Fruit fly (Drosophila melanogaster) whole organism, embryonic: ENCODE results near the gene Spps.

Experiments used
- Bdp1 ChIP-seq: fragments of 200-800 bp; sonication (Bioruptor generic); optimal IDR thresholded peaks from 3 replicates; lab custom pipeline; 2016; ENCODE audit warnings: missing biosample characterization, missing genetic modification characterization
- Bgb ChIP-seq: fragments of 200-800 bp; sonication (Bioruptor generic); IDR thresholded peaks from 2 replicates; pipeline ENCODE4 v1.3.6; 2022; ENCODE audit warnings: missing biosample characterization, missing genetic modification characterization; ENCODE audit not compliant: partially characterized antibody
- CG11456 ChIP-seq: fragments of 200-800 bp; sonication (Bioruptor generic); IDR thresholded peaks from 3 replicates; pipeline ENCODE4 v1.3.6; 2022; ENCODE audit warnings: missing biosample characterization, missing genetic modification characterization
- CG11504 ChIP-seq: fragments of 200-800 bp; sonication (Bioruptor generic); optimal IDR thresholded peaks from 3 replicates; lab custom pipeline; 2019; ENCODE audit warnings: missing biosample characterization, mild to moderate bottlenecking, missing genetic modification characterization, moderate library complexity
- CG11696 ChIP-seq: fragments of 200-800 bp; sonication (Bioruptor generic); IDR thresholded peaks from 2 replicates; pipeline ENCODE4 v1.3.6; 2022; ENCODE audit warnings: missing biosample characterization, missing genetic modification characterization
- CG13894 ChIP-seq: fragments of 200-800 bp; sonication (Bioruptor generic); optimal IDR thresholded peaks from 3 replicates; lab custom pipeline; 2018; ENCODE audit warnings: missing biosample characterization, mild to moderate bottlenecking, missing genetic modification characterization, moderate library complexity
- CG17568 ChIP-seq: fragments of 200-800 bp; sonication (Bioruptor generic); optimal IDR thresholded peaks from 2 replicates; lab custom pipeline; 2018; ENCODE audit warnings: missing biosample characterization, mild to moderate bottlenecking, missing genetic modification characterization, moderate library complexity
- CG17612 ChIP-seq: fragments of 200-800 bp; sonication (Bioruptor generic); IDR thresholded peaks from 2 replicates; pipeline ENCODE4 v1.3.6; 2022; ENCODE audit warnings: missing biosample characterization, missing genetic modification characterization
- CG18262 ChIP-seq: fragments of 200-800 bp; optimal IDR thresholded peaks from 3 replicates; lab custom pipeline; 2019; ENCODE audit warnings: missing biosample characterization, mild to moderate bottlenecking, missing genetic modification characterization, moderate library complexity
- CG18599 ChIP-seq: fragments of 200-800 bp; sonication (Bioruptor generic); optimal IDR thresholded peaks from 3 replicates; lab custom pipeline; 2017; ENCODE audit warnings: missing biosample characterization, missing genetic modification characterization, mild to moderate bottlenecking, moderate library complexity, missing genetic modification reagents
- CG2678 ChIP-seq: fragments of 200-800 bp; sonication (Bioruptor generic); optimal IDR thresholded peaks from 3 replicates; lab custom pipeline; 2019; ENCODE audit warnings: missing biosample characterization, mild to moderate bottlenecking, missing genetic modification characterization, moderate library complexity
- CG31441 ChIP-seq: fragments of 200-800 bp; sonication (Bioruptor generic); IDR thresholded peaks from 2 replicates; pipeline ENCODE4 v1.3.6; 2022; ENCODE audit warnings: missing biosample characterization, missing genetic modification characterization
- CG32532 ChIP-seq: fragments of 200-800 bp; sonication (Bioruptor generic); IDR thresholded peaks from 2 replicates; pipeline ENCODE4 v1.3.6; 2022; ENCODE audit warnings: missing biosample characterization, missing genetic modification characterization
- CG6175 ChIP-seq: fragments of 200-800 bp; sonication (Bioruptor generic); IDR thresholded peaks from 3 replicates; pipeline ENCODE4 v1.3.6; 2022; ENCODE audit warnings: missing biosample characterization, missing genetic modification characterization
- CG6683 ChIP-seq: fragments of 200-800 bp; sonication (Bioruptor generic); optimal IDR thresholded peaks from 2 replicates; lab custom pipeline; 2017; ENCODE audit warnings: missing biosample characterization, mild to moderate bottlenecking, missing genetic modification characterization, missing genetic modification reagents
- CG7372 ChIP-seq: fragments of 200-800 bp; sonication (Bioruptor generic); IDR thresholded peaks from 2 replicates; pipeline ENCODE4 v1.3.6; 2022; ENCODE audit warnings: missing biosample characterization, missing genetic modification characterization
- CG9727 ChIP-seq: fragments of 200-800 bp; sonication (Bioruptor generic); optimal IDR thresholded peaks from 3 replicates; lab custom pipeline; 2017; ENCODE audit warnings: missing biosample characterization, mild to moderate bottlenecking, missing genetic modification characterization
- D19B ChIP-seq: fragments of 200-800 bp; sonication (Bioruptor generic); optimal IDR thresholded peaks from 2 replicates; lab custom pipeline; 2017; ENCODE audit warnings: missing biosample characterization, mild to moderate bottlenecking, missing genetic modification characterization
- Deaf1 ChIP-seq: fragments of 200-800 bp; optimal IDR thresholded peaks from 3 replicates; lab custom pipeline; 2019; ENCODE audit warnings: missing biosample characterization, mild to moderate bottlenecking, missing genetic modification characterization, moderate library complexity
- Drgx ChIP-seq: fragments of 200-800 bp; sonication (Bioruptor generic); IDR thresholded peaks from 2 replicates; pipeline ENCODE4 v1.3.6; 2022; ENCODE audit warnings: missing biosample characterization, missing genetic modification characterization
- Elba2 ChIP-seq: fragments of 200-800 bp; sonication (Bioruptor generic); optimal IDR thresholded peaks from 3 replicates; lab custom pipeline; 2016; ENCODE audit warnings: missing biosample characterization, missing genetic modification characterization
- Hey ChIP-seq: fragments of 200-800 bp; sonication (Bioruptor generic); optimal IDR thresholded peaks from 3 replicates; lab custom pipeline; 2018; ENCODE audit warnings: missing biosample characterization, mild to moderate bottlenecking, missing genetic modification characterization
- Hr51 ChIP-seq, 2 experiments: fragments of 200-800 bp; sonication (Bioruptor generic); optimal IDR thresholded peaks; 2 replicates in 1 of 2; 3 replicates in 1 of 2; lab custom pipeline; 2016 to 2018; ENCODE audit warnings: missing biosample characterization in 2 of 2, missing genetic modification characterization in 2 of 2, mild to moderate bottlenecking in 1 of 2, moderate library complexity in 1 of 2
- Jarid2 ChIP-seq: fragments of 200-800 bp; sonication (Bioruptor generic); optimal IDR thresholded peaks from 3 replicates; lab custom pipeline; 2017; ENCODE audit warnings: mild to moderate bottlenecking, missing biosample characterization, missing genetic modification reagents, missing genetic modification characterization
- Med ChIP-seq: fragments of 200-800 bp; sonication (Bioruptor generic); peaks from one replicate; lab custom pipeline; 2016; ENCODE audit warnings: missing biosample characterization, missing genetic modification characterization, mild to moderate bottlenecking, inconsistent platforms, moderate library complexity
- Neu2 ChIP-seq: fragments of 200-800 bp; sonication (Bioruptor generic); optimal IDR thresholded peaks from 3 replicates; lab custom pipeline; 2016; ENCODE audit warnings: missing biosample characterization, missing genetic modification characterization, borderline replicate concordance
- Opbp ChIP-seq: fragments of 200-800 bp; sonication (Bioruptor generic); IDR thresholded peaks from 3 replicates; pipeline ENCODE4 v1.3.6; 2022; ENCODE audit warnings: missing biosample characterization, missing genetic modification characterization; ENCODE audit not compliant: partially characterized antibody
- Pdp1 ChIP-seq, 2 experiments: fragments of 200-800 bp; sonication (Bioruptor generic); optimal IDR thresholded peaks; 3 replicates each; lab custom pipeline; 2016; ENCODE audit warnings: missing biosample characterization in 2 of 2, missing genetic modification characterization in 2 of 2, mild to moderate bottlenecking in 1 of 2, moderate library complexity in 1 of 2
- ab ChIP-seq: fragments of 200-800 bp; sonication (Bioruptor generic); optimal IDR thresholded peaks from 2 replicates; lab custom pipeline; 2016; ENCODE audit warnings: missing biosample characterization, missing genetic modification characterization
- bcd ChIP-seq: fragments of 200-800 bp; sonication (Bioruptor generic); optimal IDR thresholded peaks from 2 replicates; lab custom pipeline; 2017; ENCODE audit warnings: missing biosample characterization, mild to moderate bottlenecking, missing genetic modification characterization
- chinmo ChIP-seq: fragments of 200-800 bp; sonication (Bioruptor generic); IDR thresholded peaks from 4 replicates; pipeline ENCODE4 v1.3.6; 2022; ENCODE audit warnings: missing biosample characterization, missing genetic modification characterization; ENCODE audit not compliant: partially characterized antibody
- chm ChIP-seq: fragments of 200-800 bp; sonication (Bioruptor generic); IDR thresholded peaks from 2 replicates; pipeline ENCODE4 v1.3.6; 2022; ENCODE audit warnings: missing biosample characterization, missing genetic modification characterization
- ci ChIP-seq: fragments of 200-800 bp; sonication (Bioruptor generic); IDR thresholded peaks from 3 replicates; pipeline ENCODE4 v1.3.6; 2022; ENCODE audit warnings: missing biosample characterization, missing genetic modification characterization
- dmrt99B ChIP-seq: fragments of 200-800 bp; sonication (Bioruptor generic); optimal IDR thresholded peaks from 2 replicates; lab custom pipeline; 2018; ENCODE audit warnings: missing biosample characterization, mild to moderate bottlenecking, missing genetic modification characterization, moderate library complexity
- dysf ChIP-seq: fragments of 200-800 bp; sonication (Bioruptor generic); IDR thresholded peaks from 3 replicates; pipeline ENCODE4 v1.3.6; 2022; ENCODE audit warnings: missing biosample characterization, missing genetic modification characterization
- gem ChIP-seq: fragments of 200-800 bp; sonication (Bioruptor generic); optimal IDR thresholded peaks from 2 replicates; lab custom pipeline; 2019; ENCODE audit warnings: missing biosample characterization, mild to moderate bottlenecking, missing genetic modification characterization, moderate library complexity
- gfzf ChIP-seq: fragments of 200-800 bp; sonication (Bioruptor generic); optimal IDR thresholded peaks from 2 replicates; lab custom pipeline; 2016; ENCODE audit warnings: missing biosample characterization, mild to moderate bottlenecking, missing genetic modification characterization, moderate library complexity
- hkb ChIP-seq, 2 experiments: fragments of 200-800 bp in 1 of 2; fragments of >200 bp in 1 of 2; sonication (Bioruptor generic) in 1 of 2; IDR thresholded peaks in 1 of 2; optimal IDR thresholded peaks in 1 of 2; 2 replicates each; pipeline versions ENCODE4 v1.3.6 to Lab custom; 2017 to 2022; ENCODE audit warnings: missing biosample characterization in 1 of 2, missing genetic modification characterization in 1 of 2
- ind ChIP-seq: fragments of 200-800 bp; sonication (Bioruptor generic); optimal IDR thresholded peaks from 3 replicates; lab custom pipeline; 2016; ENCODE audit warnings: missing biosample characterization, missing genetic modification characterization
- kah ChIP-seq: fragments of 200-800 bp; sonication (Bioruptor generic); optimal IDR thresholded peaks from 2 replicates; lab custom pipeline; 2018; ENCODE audit warnings: missing biosample characterization, mild to moderate bottlenecking, missing genetic modification characterization
- pzg ChIP-seq: fragments of 200-800 bp; sonication (Bioruptor generic); optimal IDR thresholded peaks from 3 replicates; lab custom pipeline; 2018; ENCODE audit warnings: missing biosample characterization, mild to moderate bottlenecking, missing genetic modification characterization, moderate library complexity
- row ChIP-seq: fragments of 200-800 bp; sonication (Bioruptor generic); IDR thresholded peaks from 3 replicates; pipeline ENCODE4 v1.3.6; 2022; ENCODE audit warnings: missing biosample characterization, missing genetic modification characterization
- sens ChIP-seq: fragments of 200-800 bp; sonication (Bioruptor generic); peaks from one replicate; lab custom pipeline; 2016; ENCODE audit warnings: missing biosample characterization, missing genetic modification characterization
- tgo ChIP-seq: fragments of 200-800 bp; sonication (Bioruptor generic); IDR thresholded peaks from 3 replicates; pipeline ENCODE4 v1.3.6; 2022; ENCODE audit warnings: missing biosample characterization, missing genetic modification characterization
- twi ChIP-seq: fragments of 200-800 bp; optimal IDR thresholded peaks from 2 replicates; lab custom pipeline; 2019; ENCODE audit warnings: missing biosample characterization, mild to moderate bottlenecking, missing genetic modification characterization, moderate library complexity
- unc-4 ChIP-seq: fragments of 200-800 bp; sonication (Bioruptor generic); IDR thresholded peaks from 2 replicates; pipeline ENCODE4 v1.3.6; 2022; ENCODE audit warnings: missing biosample characterization, missing genetic modification characterization; ENCODE audit not compliant: partially characterized antibody
- vvl ChIP-seq: fragments of 200-800 bp; sonication (Bioruptor generic); IDR thresholded peaks from 2 replicates; pipeline ENCODE4 v1.3.6; 2022; ENCODE audit warnings: missing biosample characterization, missing genetic modification characterization

The Spps gene

dm6 chr3R:24263588-24264413, 37.1 kb upstream of the Spps start (continued):
- no peak for TF ChIP-seq CG6683 (GFP tag; lab: Kevin White, UChicago)
- TF ChIP-seq ind (GFP tag; lab: Kevin White, UChicago): no peak
- TF ChIP-seq hkb (optimal IDR thresholded peaks at IDR 0.05; lab: Kevin White, UChicago): no peak
- 0 out of 2 replicates have a peak, but pooled peaks have one; percentile 9 for TF ChIP-seq hkb (GFP tag; IDR thresholded peaks at IDR 0.05; lab: Robert Waterston, UW)
- TF ChIP-seq CG31441: no peak
- no peak for TF ChIP-seq Neu2 (GFP tag; lab: Kevin White, UChicago)
- TF ChIP-seq twi (tag; lab: Kevin White, UChicago): no peak
- TF ChIP-seq ci: 0 out of 3 replicates have a peak, but pooled peaks have one; percentile 11
- TF ChIP-seq CG18262: peak; percentile 22
- TF ChIP-seq ab (GFP tag; lab: Kevin White, UChicago): no peak
- TF ChIP-seq dysf (GFP tag; lab: Robert Waterston, UW): 0 out of 3 replicates have a peak, but pooled peaks have one; percentile 14
- peak; percentile 87 for TF ChIP-seq sens (GFP tag; lab: Kevin White, UChicago)
- no peak for TF ChIP-seq kah
- peak; percentile 4 for TF ChIP-seq Elba2 (GFP tag; lab: Kevin White, UChicago)
- TF ChIP-seq chinmo (GFP tag; lab: Robert Waterston, UW): 0 out of 4 replicates have a peak, but pooled peaks have one; percentile 42
- no peak for TF ChIP-seq CG6175 (GFP tag; lab: Robert Waterston, UW)
- TF ChIP-seq Jarid2 (GFP tag; lab: Kevin White, UChicago): peak; percentile 11
- TF ChIP-seq CG7372 (GFP tag; lab: Robert Waterston, UW): no peak
- peak; percentile 25 for TF ChIP-seq gem (tag; lab: Kevin White, UChicago)
- TF ChIP-seq bcd: peak; percentile 14
- TF ChIP-seq chm (GFP tag; lab: Robert Waterston, UW): 0 out of 2 replicates have a peak, but pooled peaks have one; percentile 42
- TF ChIP-seq CG17568: no peak
- peak; percentile 17; the same call in 1 of the 2 replicates for TF ChIP-seq Bgb (GFP tag; lab: Robert Waterston, UW)
- TF ChIP-seq CG11456 (GFP tag; lab: Robert Waterston, UW): no peak
- peak; percentile 58; the same call in 2 of the 3 replicates for TF ChIP-seq row
- no peak for TF ChIP-seq CG9727 (GFP tag; lab: Kevin White, UChicago)
- peak; percentile 92 for TF ChIP-seq Deaf1 (tag; lab: Kevin White, UChicago)
- peak; percentile 17 for TF ChIP-seq CG11504 (tag; lab: Kevin White, UChicago)
- TF ChIP-seq CG11696: 0 out of 2 replicates have a peak, but pooled peaks have one; percentile 65
- TF ChIP-seq CG32532 (GFP tag; lab: Robert Waterston, UW): no peak
- peak; percentile 40 for TF ChIP-seq CG13894 (tag; lab: Kevin White, UChicago)
- no peak for TF ChIP-seq tgo (GFP tag; lab: Robert Waterston, UW)
- TF ChIP-seq CG2678 (tag; lab: Kevin White, UChicago): peak; percentile 2
- no peak for TF ChIP-seq gfzf (GFP tag; lab: Kevin White, UChicago)
- TF ChIP-seq dmrt99B (tag; lab: Kevin White, UChicago): peak; percentile 14
- peak in 1 of 2 experiments; percentile 27 for TF ChIP-seq Hr51 (GFP tag; optimal IDR thresholded peaks at IDR 0.05; lab: Kevin White, UChicago)
- TF ChIP-seq CG17612 (GFP tag; lab: Robert Waterston, UW): no peak
- peak; percentile 58 for TF ChIP-seq Bdp1 (GFP tag; lab: Kevin White, UChicago)
- peak; percentile 17; the same call in 1 of the 2 replicates for TF ChIP-seq Drgx (GFP tag; lab: Robert Waterston, UW)
- TF ChIP-seq unc-4 (GFP tag; lab: Robert Waterston, UW): no peak
- peak; percentile 28 for TF ChIP-seq Hey (tag; lab: Kevin White, UChicago)
- 0 out of 3 replicates have a peak, but pooled peaks have one; percentile 13 for TF ChIP-seq Opbp
- peak; percentile 46 for TF ChIP-seq CG18599
- peak; percentile 71 for TF ChIP-seq Med
- TF ChIP-seq pzg (GFP tag; lab: Kevin White, UChicago): peak; percentile 1
- no peak for TF ChIP-seq Pdp1 (GFP tag; optimal IDR thresholded peaks at IDR 0.05; lab: Kevin White, UChicago)
- TF ChIP-seq D19B (GFP tag; lab: Kevin White, UChicago): peak; percentile 82
- 0 out of 2 replicates have a peak, but pooled peaks have one; percentile 9 for TF ChIP-seq vvl (GFP tag; lab: Robert Waterston, UW)
